Worm (Caenorhabditis elegans): Measurements from ENCODE around the gene rga-8.

The rga-8 gene

DNA sequence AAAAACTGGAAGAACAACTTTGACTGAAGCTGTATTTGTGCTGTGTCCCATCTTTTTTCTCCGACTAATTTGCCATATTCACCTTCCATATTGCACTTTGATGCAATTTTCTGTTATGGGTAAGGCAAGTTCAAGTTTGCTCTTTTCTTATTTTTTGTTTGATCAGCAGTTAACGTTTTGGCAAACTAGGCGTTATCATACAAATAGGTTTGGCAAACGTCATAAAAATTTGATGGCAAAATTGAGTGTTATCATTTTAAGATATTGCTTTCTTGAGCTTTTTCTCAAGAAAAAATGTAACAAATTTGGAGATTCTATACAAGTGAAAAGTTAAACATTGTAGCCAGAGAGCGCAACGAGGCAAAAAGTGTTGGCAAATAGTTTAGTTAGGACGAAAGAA lies 17.5 kb downstream of the rga-8 start:
- no peak for TF ChIP-seq mdl-1 (tag; optimal IDR thresholded peaks at IDR 0.05)
- TF ChIP-seq fkh-10 (GFP tag; optimal IDR thresholded peaks at IDR 0.05), result no peak
- TF ChIP-seq unc-30 (tag; optimal IDR thresholded peaks at IDR 0.05), result no peak
- no peak for TF ChIP-seq nhr-76 (tag; optimal IDR thresholded peaks at IDR 0.05)
- peak; percentile 31 for TF ChIP-seq elt-2 (tag; optimal IDR thresholded peaks at IDR 0.05)
- no peak for TF ChIP-seq nhr-237 (tag; optimal IDR thresholded peaks at IDR 0.05)
- TF ChIP-seq ceh-88 (GFP tag; IDR thresholded peaks at IDR 0.05), result no peak
- no peak for TF ChIP-seq fos-1 (tag; optimal IDR thresholded peaks at IDR 0.05)
- no peak for TF ChIP-seq snu-23 (GFP tag; optimal IDR thresholded peaks at IDR 0.05)
- no peak for TF ChIP-seq tbx-2 (tag; optimal IDR thresholded peaks at IDR 0.05)
- TF ChIP-seq vab-15 (tag; optimal IDR thresholded peaks at IDR 0.05), result no peak
- TF ChIP-seq tlp-1 (tag; optimal IDR thresholded peaks at IDR 0.05), result peak; percentile 6
- no peak for TF ChIP-seq C34B4.2 (tag; optimal IDR thresholded peaks at IDR 0.05)
- no peak for TF ChIP-seq F16B12.6 (tag; optimal IDR thresholded peaks at IDR 0.05)
- no peak for TF ChIP-seq nhr-90 (tag; optimal IDR thresholded peaks at IDR 0.05; ENCODE audit: poor library complexity)
- no peak for TF ChIP-seq nhr-20 (tag; optimal IDR thresholded peaks at IDR 0.05)
- TF ChIP-seq nhr-71 (tag; optimal IDR thresholded peaks at IDR 0.05), result no peak
- TF ChIP-seq fkh-4 (tag; optimal IDR thresholded peaks at IDR 0.05; ENCODE audit: borderline replicate concordance), result no peak

DNA sequence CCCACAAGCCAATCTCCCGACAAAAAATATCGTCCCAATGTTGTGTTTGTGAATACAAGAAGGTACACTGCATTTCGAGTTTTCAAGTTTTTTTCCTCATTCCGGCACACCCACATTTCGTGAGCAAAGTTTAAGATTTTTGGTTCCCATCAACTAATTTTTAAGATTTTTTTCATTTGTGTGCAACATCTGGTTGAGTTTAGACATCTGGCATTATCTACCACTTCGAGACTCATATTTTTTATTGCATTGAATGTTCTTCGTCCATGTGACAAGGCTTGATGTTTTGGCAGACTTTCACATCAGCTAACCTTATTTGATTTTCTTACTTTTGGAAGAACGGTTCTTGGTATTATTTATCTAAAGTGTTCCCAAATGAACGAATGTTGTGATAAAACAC lies 19.2 kb downstream of the rga-8 start:
- TF ChIP-seq fkh-4 (tag; optimal IDR thresholded peaks at IDR 0.05; ENCODE audit: borderline replicate concordance) (peak; percentile 86), pax-3 (tag; optimal IDR thresholded peaks at IDR 0.05) (no peak), dsc-1 (tag; optimal IDR thresholded peaks at IDR 0.05) (peak; percentile 97), unc-30 (tag; optimal IDR thresholded peaks at IDR 0.05) (no peak)

DNA sequence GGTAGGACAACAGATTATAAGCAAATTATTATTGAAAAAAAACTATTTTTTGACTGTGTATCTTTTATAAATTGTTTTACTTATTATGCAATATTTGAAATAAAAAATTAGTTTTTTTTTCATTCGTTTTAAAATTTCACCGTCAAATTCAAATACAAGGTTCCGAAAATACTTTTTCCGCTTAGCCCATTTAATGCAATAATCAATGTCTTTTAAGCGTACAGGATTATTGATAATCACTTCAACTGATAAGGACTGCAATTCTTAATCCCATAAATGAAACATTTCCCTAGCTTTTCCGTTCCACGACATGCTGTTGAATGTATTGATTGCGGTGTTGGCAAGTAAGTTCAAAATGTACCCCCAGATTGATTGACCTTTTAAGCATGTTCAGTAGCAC lies 22.6 kb downstream of the rga-8 start, which contains the start of gene nspg-12:
Gene nspg-12 (plus strand): TSS at position 301 of the 400 bp plus-strand sequence.
- TF ChIP-seq alr-1 (tag; optimal IDR thresholded peaks at IDR 0.05; ENCODE audit: borderline replicate concordance), result no peak
- no peak for TF ChIP-seq nhr-47 (tag; optimal IDR thresholded peaks at IDR 0.05)
- no peak for TF ChIP-seq ceh-8 (GFP tag; optimal IDR thresholded peaks at IDR 0.05)
- TF ChIP-seq isw-1 (GFP tag; IDR thresholded peaks at IDR 0.05), result no peak
- TF ChIP-seq snpc-4 (tag; optimal IDR thresholded peaks at IDR 0.05), result no peak
- TF ChIP-seq elt-2 (tag; optimal IDR thresholded peaks at IDR 0.05), result peak; percentile 52

DNA sequence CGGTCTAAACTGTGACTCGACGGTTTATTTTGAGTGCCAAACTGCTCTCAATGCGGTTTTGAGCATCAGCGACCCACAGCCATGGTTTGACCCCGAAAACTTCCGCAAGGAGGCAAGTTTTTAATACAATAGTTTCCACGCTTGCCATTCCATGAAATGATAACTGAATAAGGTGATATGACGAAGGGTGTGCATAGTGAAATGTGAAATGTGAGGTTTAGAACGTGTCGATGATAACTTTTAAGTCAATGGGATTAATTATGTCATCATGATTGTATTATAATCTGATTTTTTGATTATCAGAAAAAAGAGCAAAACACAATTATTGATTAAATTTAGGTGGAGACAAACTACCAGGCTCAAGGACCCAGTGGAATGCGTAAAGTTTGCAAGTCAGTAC lies 24.3 kb downstream of the rga-8 start:
- peak; percentile 64 for TF ChIP-seq elt-2 (tag; optimal IDR thresholded peaks at IDR 0.05)
- TF ChIP-seq snpc-4 (tag; optimal IDR thresholded peaks at IDR 0.05), result no peak

DNA sequence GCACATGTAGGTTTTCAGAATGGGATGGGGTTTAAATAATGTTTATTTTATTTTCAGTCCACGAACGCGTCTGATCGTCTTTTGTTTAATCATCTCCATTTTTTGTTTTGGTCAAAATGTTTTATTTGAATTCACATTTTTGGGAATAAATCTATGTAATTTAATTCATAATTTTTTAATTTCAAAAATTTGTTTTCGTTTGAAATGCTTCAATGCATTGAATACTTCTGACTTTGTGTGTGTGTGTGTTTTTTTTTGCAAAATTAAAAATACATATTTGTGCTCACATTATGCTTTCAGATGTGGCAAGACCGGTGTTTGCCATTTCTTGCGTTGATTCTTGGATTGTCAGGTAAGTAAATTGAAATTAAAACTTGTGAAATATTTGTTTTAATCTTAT lies 24.7 kb downstream of the rga-8 start, which contains the start of gene nspg-13:
Gene nspg-13 (plus strand): TSS at position 301 of the 400 bp plus-strand sequence.
- TF ChIP-seq pax-3 (tag; optimal IDR thresholded peaks at IDR 0.05) (no peak), isw-1 (GFP tag; IDR thresholded peaks at IDR 0.05) (no peak), nhr-12 (tag; optimal IDR thresholded peaks at IDR 0.05) (no peak), Y116A8C.19 (tag; optimal IDR thresholded peaks at IDR 0.05; ENCODE audit: borderline replicate concordance) (no peak), dpl-1 (GFP tag; optimal IDR thresholded peaks at IDR 0.05) (no peak), C34B4.2 (tag; optimal IDR thresholded peaks at IDR 0.05) (no peak), ces-1 (GFP tag; optimal IDR thresholded peaks at IDR 0.05) (no peak), ceh-63 (GFP tag; optimal IDR thresholded peaks at IDR 0.05) (no peak), nhr-85 (tag) (no peak), nhr-19 (GFP tag; conservative IDR thresholded peaks at IDR 0.05) (no peak)

DNA sequence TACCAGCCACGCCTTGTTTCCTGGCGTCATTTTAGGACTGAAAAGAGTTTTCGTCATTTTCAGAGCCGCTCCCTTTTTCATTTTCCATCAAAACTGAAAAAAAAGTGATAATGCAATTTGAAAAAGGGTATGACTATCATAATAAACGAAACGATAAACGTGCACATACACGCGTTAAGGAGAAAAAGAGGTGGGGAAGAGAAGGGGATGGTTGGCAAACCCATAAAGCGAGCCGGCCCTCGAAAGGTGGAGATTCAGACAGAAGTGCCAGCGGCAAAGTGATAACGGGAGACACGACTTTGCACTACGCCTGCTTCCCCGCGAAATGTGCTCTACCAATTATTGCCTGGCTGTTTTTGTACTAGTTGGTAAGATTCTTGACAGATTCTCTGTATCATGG lies 26.8 kb downstream of the rga-8 start, which contains the start of gene nspg-14:
Gene nspg-14 (plus strand): TSS at position 250 of the 400 bp plus-strand sequence.
- TF ChIP-seq dpl-1 (GFP tag; optimal IDR thresholded peaks at IDR 0.05) (no peak), pqm-1 (tag; optimal IDR thresholded peaks at IDR 0.05) (no peak), lin-14 (GFP tag; optimal IDR thresholded peaks at IDR 0.05) (peak; percentile 10), rnt-1 (tag; optimal IDR thresholded peaks at IDR 0.05) (no peak), vab-15 (tag; optimal IDR thresholded peaks at IDR 0.05) (no peak), efl-3 (GFP tag; optimal IDR thresholded peaks at IDR 0.05) (no peak), unc-62 (GFP tag; optimal IDR thresholded peaks at IDR 0.05) (no peak), nhr-47 (tag; optimal IDR thresholded peaks at IDR 0.05) (no peak), unc-130 (tag; optimal IDR thresholded peaks at IDR 0.05) (no peak), aly-2 (tag; optimal IDR thresholded peaks at IDR 0.05) (no peak), ceh-88 (GFP tag; IDR thresholded peaks at IDR 0.05) (no peak), mef-2 (tag; optimal IDR thresholded peaks at IDR 0.05) (no peak), elt-2 (tag; optimal IDR thresholded peaks at IDR 0.05) (peak; percentile 61)
